Fruit fly (Drosophila melanogaster): Measurements from ENCODE around the gene CG2698.
"Not testable (repeated sequence)": the region's sequence is repeated elsewhere in the genome, so short reads cannot be mapped to it uniquely, and the experiment has no call there.

DNA sequence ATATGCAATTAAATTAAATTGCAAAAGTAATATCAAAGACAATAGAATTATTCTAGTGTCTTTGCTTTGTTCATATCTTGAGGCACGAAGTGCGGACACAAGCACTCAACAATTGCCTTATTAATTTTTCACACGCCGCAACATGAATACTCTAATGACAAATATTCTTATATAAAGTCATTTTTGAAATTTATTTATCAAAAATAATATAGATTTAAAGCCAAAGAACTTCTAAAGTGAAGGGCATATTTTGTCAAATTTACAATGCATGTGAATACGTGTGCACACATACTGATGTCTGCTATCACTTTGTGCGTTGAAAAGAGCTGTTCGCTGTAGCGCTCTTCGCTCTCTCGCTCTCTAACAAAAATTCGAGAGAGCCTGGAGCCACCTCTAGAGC is 27.5 kb upstream of the CG2698 start:
- TF ChIP-seq CG7745 (tag; optimal IDR thresholded peaks at IDR 0.05); CG8388 (GFP tag; optimal IDR thresholded peaks at IDR 0.05); usp (GFP tag; optimal IDR thresholded peaks at IDR 0.05); bigmax (GFP tag; optimal IDR thresholded peaks at IDR 0.05); ash1 (GFP tag; optimal IDR thresholded peaks at IDR 0.05); CG6683 (GFP tag; optimal IDR thresholded peaks at IDR 0.05); CG1792 (GFP tag; optimal IDR thresholded peaks at IDR 0.05): not testable (repeated sequence)

All from whole organism, embryonic.